Fruit fly (Drosophila melanogaster) whole organism, embryonic: ENCODE measurements around the gene TFAM.

Experiments
- Atf3 ChIP-seq: fragments of 200-800 bp; sonication (Bioruptor generic); optimal IDR thresholded peaks from 3 replicates; lab custom pipeline; 2016; ENCODE audit warnings: missing biosample characterization, missing genetic modification characterization
- CG11504 ChIP-seq: fragments of 200-800 bp; sonication (Bioruptor generic); optimal IDR thresholded peaks from 3 replicates; lab custom pipeline; 2019; ENCODE audit warnings: missing biosample characterization, mild to moderate bottlenecking, missing genetic modification characterization, moderate library complexity
- CG12391 ChIP-seq: fragments of 200-800 bp; sonication (Bioruptor generic); optimal IDR thresholded peaks from 3 replicates; lab custom pipeline; 2018; ENCODE audit warnings: missing biosample characterization, mild to moderate bottlenecking, missing genetic modification characterization, moderate library complexity
- CG13287 ChIP-seq: fragments of 200-800 bp; sonication (Bioruptor generic); IDR thresholded peaks from 2 replicates; pipeline ENCODE4 v1.3.6; 2022; ENCODE audit warnings: missing biosample characterization, missing genetic modification characterization; ENCODE audit not compliant: partially characterized antibody
- CG13775 ChIP-seq: fragments of 200-800 bp; sonication (Bioruptor generic); optimal IDR thresholded peaks from 3 replicates; lab custom pipeline; 2017; ENCODE audit warnings: missing biosample characterization, mild to moderate bottlenecking, missing genetic modification characterization
- CG15696 ChIP-seq: fragments of 200-800 bp; sonication (Bioruptor generic); optimal IDR thresholded peaks from 2 replicates; lab custom pipeline; 2019; ENCODE audit warnings: missing biosample characterization, mild to moderate bottlenecking, missing genetic modification characterization, moderate library complexity
- CG18619 ChIP-seq: fragments of 200-800 bp; sonication (Bioruptor generic); optimal IDR thresholded peaks from 3 replicates; lab custom pipeline; 2017; ENCODE audit warnings: missing biosample characterization, mild to moderate bottlenecking, missing genetic modification characterization
- CG2116 ChIP-seq: fragments of 200-800 bp; sonication (Bioruptor generic); optimal IDR thresholded peaks from 3 replicates; lab custom pipeline; 2018; ENCODE audit warnings: missing biosample characterization, mild to moderate bottlenecking, missing genetic modification characterization
- CG7928 ChIP-seq: fragments of 200-800 bp; sonication (Bioruptor generic); optimal IDR thresholded peaks from 2 replicates; lab custom pipeline; 2017; ENCODE audit warnings: missing biosample characterization, mild to moderate bottlenecking, missing genetic modification characterization
- Hsf ChIP-seq: fragments of 200-800 bp; sonication (Bioruptor generic); optimal IDR thresholded peaks from 3 replicates; lab custom pipeline; 2016; ENCODE audit warnings: missing biosample characterization, missing genetic modification characterization
- dati ChIP-seq: fragments of 200-800 bp; sonication (Bioruptor generic); IDR thresholded peaks from 2 replicates; pipeline ENCODE4 v1.3.6; 2022; ENCODE audit warnings: missing biosample characterization, missing genetic modification characterization
- fru ChIP-seq: fragments of >200 bp; optimal IDR thresholded peaks from 2 replicates; lab custom pipeline; 2017
- phol ChIP-seq: fragments of 200-800 bp; sonication (Bioruptor generic); optimal IDR thresholded peaks from 3 replicates; lab custom pipeline; 2018; ENCODE audit warnings: missing biosample characterization, mild to moderate bottlenecking, missing genetic modification characterization, moderate library complexity
- sna ChIP-seq: fragments of 200-800 bp; sonication (Bioruptor generic); IDR thresholded peaks from 2 replicates; pipeline ENCODE4 v1.3.6; 2022; ENCODE audit warnings: missing biosample characterization, missing genetic modification characterization; ENCODE audit not compliant: partially characterized antibody

DNA sequence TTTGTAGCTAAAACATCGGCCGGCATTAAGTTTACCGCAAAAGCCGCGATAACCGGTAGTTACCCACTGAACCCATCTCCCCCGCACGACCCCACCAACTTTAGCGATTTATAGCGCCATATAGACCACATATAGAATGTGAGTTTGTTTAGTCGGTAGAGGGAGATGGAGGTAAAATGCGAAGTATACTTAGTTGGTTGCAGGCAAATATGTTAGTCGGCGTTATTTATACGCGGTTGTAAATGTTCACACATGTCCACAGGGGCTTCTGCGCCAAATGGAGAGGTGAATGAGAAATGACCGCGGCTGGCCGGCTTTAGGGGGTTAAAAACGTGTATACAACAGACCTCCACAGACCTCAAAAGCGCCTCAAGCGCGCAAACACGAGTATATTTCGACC is 31.1 kb downstream of the TFAM start:
- TF ChIP-seq sna (GFP tag; lab: Robert Waterston, UW) (no peak), Hsf (no peak), phol (tag; lab: Kevin White, UChicago) (no peak), fru (lab: Kevin White, UChicago) (no peak), Atf3 (GFP tag; lab: Kevin White, UChicago) (no peak), CG18619 (no peak), CG7928 (GFP tag; lab: Kevin White, UChicago) (no peak), CG11504 (tag; lab: Kevin White, UChicago) (no peak), CG12391 (tag; lab: Kevin White, UChicago) (no peak), CG2116 (no peak), CG15696 (tag; lab: Kevin White, UChicago) (no peak), CG13287 (GFP tag; lab: Robert Waterston, UW) (no peak), dati (GFP tag; lab: Robert Waterston, UW) (no peak), CG13775 (GFP tag; lab: Kevin White, UChicago) (no peak)
